Fruit fly (Drosophila melanogaster) whole organism, pupa: ENCODE data around the gene CG5846.

ENCODE experiments used
- CG10348 ChIP-seq: fragments of 200-800 bp; sonication (Bioruptor generic); IDR thresholded peaks from 2 replicates; pipeline ENCODE4 v1.3.6; 2022; ENCODE audit warnings: missing biosample characterization, missing genetic modification characterization
- CG12605 ChIP-seq: fragments of 200-800 bp; sonication (Bioruptor generic); IDR thresholded peaks from 2 replicates; pipeline ENCODE4 v1.3.6; 2022; ENCODE audit warnings: missing biosample characterization, missing genetic modification characterization
- CG13204 ChIP-seq: fragments of 200-800 bp; sonication (Bioruptor generic); optimal IDR thresholded peaks from 2 replicates; lab custom pipeline; 2018; ENCODE audit warnings: missing biosample characterization, mild to moderate bottlenecking, missing genetic modification characterization, moderate library complexity
- CG14655 ChIP-seq: fragments of 200-800 bp; sonication (Bioruptor generic); optimal IDR thresholded peaks from 3 replicates; lab custom pipeline; 2017; ENCODE audit warnings: mild to moderate bottlenecking, missing biosample characterization, missing genetic modification reagents, missing genetic modification characterization
- CG15710 ChIP-seq: fragments of 200-800 bp; sonication (Bioruptor generic); optimal IDR thresholded peaks from 2 replicates; lab custom pipeline; 2018; ENCODE audit warnings: missing biosample characterization, mild to moderate bottlenecking, missing genetic modification characterization, moderate library complexity
- CG17806 ChIP-seq: fragments of 200-800 bp; sonication (Bioruptor generic); optimal IDR thresholded peaks from 2 replicates; lab custom pipeline; 2018; ENCODE audit warnings: missing biosample characterization, mild to moderate bottlenecking, missing genetic modification characterization, moderate library complexity
- CG32121 ChIP-seq: fragments of 200-800 bp; sonication (Bioruptor generic); IDR thresholded peaks from 2 replicates; pipeline ENCODE4 v1.3.6; 2022; ENCODE audit warnings: missing biosample characterization, missing genetic modification characterization
- CG34367 ChIP-seq: fragments of 200-800 bp; sonication (Bioruptor generic); optimal IDR thresholded peaks from 2 replicates; lab custom pipeline; 2018; ENCODE audit warnings: missing biosample characterization, mild to moderate bottlenecking, missing genetic modification characterization
- CG4496 ChIP-seq: fragments of 200-800 bp; sonication (Bioruptor generic); IDR thresholded peaks from 3 replicates; pipeline ENCODE4 v1.3.6; 2022; ENCODE audit warnings: missing biosample characterization, missing genetic modification characterization
- CG8159 ChIP-seq: fragments of 200-800 bp; sonication (Bioruptor generic); optimal IDR thresholded peaks from 3 replicates; lab custom pipeline; 2018; ENCODE audit warnings: missing biosample characterization, mild to moderate bottlenecking, missing genetic modification characterization, moderate library complexity
- CG8301 ChIP-seq: fragments of 200-800 bp; sonication (Bioruptor generic); optimal IDR thresholded peaks from 2 replicates; lab custom pipeline; 2018; ENCODE audit warnings: missing biosample characterization, mild to moderate bottlenecking, missing genetic modification characterization
- CG9948 ChIP-seq: fragments of 200-800 bp; sonication (Bioruptor generic); optimal IDR thresholded peaks from 2 replicates; lab custom pipeline; 2018; ENCODE audit warnings: missing biosample characterization, mild to moderate bottlenecking, missing genetic modification characterization, moderate library complexity
- D1 ChIP-seq: fragments of 200-800 bp; sonication (Bioruptor generic); optimal IDR thresholded peaks from 2 replicates; lab custom pipeline; 2018; ENCODE audit warnings: missing biosample characterization, mild to moderate bottlenecking, missing genetic modification characterization, moderate library complexity
- EcR ChIP-seq: fragments of 200-800 bp; sonication (Bioruptor generic); optimal IDR thresholded peaks from 3 replicates; lab custom pipeline; 2019; ENCODE audit warnings: missing biosample characterization, missing genetic modification characterization, mild to moderate bottlenecking, moderate library complexity, missing genetic modification reagents
- Ets98B ChIP-seq: fragments of 200-800 bp; sonication (Bioruptor generic); IDR thresholded peaks from 2 replicates; pipeline ENCODE4 v1.3.6; 2022; ENCODE audit warnings: missing biosample characterization, missing genetic modification characterization
- Pif1A ChIP-seq: fragments of 200-800 bp; sonication (Bioruptor generic); optimal IDR thresholded peaks from 3 replicates; lab custom pipeline; 2016; ENCODE audit warnings: missing biosample characterization, missing genetic modification characterization
- Pif1B ChIP-seq: fragments of 200-800 bp; sonication (Bioruptor generic); optimal IDR thresholded peaks from 3 replicates; lab custom pipeline; 2016; ENCODE audit warnings: missing biosample characterization, missing genetic modification characterization
- Snoo ChIP-seq: fragments of 200-800 bp; sonication (Bioruptor generic); optimal IDR thresholded peaks from 3 replicates; lab custom pipeline; 2017; ENCODE audit warnings: missing biosample characterization, mild to moderate bottlenecking, missing genetic modification characterization, inconsistent platforms
- fd96Ca ChIP-seq: fragments of 200-800 bp; sonication (Bioruptor generic); IDR thresholded peaks from 3 replicates; pipeline ENCODE4 v1.3.6; 2022; ENCODE audit warnings: missing biosample characterization, missing genetic modification characterization
- gl ChIP-seq: fragments of 200-800 bp; sonication (Bioruptor generic); optimal IDR thresholded peaks from 2 replicates; lab custom pipeline; 2018; ENCODE audit warnings: missing biosample characterization, mild to moderate bottlenecking, missing genetic modification characterization
- rn ChIP-seq: fragments of 200-800 bp; sonication (Bioruptor generic); IDR thresholded peaks from 2 replicates; pipeline ENCODE4 v1.3.6; 2022; ENCODE audit warnings: missing biosample characterization, missing genetic modification characterization

Gene CG5846

DNA sequence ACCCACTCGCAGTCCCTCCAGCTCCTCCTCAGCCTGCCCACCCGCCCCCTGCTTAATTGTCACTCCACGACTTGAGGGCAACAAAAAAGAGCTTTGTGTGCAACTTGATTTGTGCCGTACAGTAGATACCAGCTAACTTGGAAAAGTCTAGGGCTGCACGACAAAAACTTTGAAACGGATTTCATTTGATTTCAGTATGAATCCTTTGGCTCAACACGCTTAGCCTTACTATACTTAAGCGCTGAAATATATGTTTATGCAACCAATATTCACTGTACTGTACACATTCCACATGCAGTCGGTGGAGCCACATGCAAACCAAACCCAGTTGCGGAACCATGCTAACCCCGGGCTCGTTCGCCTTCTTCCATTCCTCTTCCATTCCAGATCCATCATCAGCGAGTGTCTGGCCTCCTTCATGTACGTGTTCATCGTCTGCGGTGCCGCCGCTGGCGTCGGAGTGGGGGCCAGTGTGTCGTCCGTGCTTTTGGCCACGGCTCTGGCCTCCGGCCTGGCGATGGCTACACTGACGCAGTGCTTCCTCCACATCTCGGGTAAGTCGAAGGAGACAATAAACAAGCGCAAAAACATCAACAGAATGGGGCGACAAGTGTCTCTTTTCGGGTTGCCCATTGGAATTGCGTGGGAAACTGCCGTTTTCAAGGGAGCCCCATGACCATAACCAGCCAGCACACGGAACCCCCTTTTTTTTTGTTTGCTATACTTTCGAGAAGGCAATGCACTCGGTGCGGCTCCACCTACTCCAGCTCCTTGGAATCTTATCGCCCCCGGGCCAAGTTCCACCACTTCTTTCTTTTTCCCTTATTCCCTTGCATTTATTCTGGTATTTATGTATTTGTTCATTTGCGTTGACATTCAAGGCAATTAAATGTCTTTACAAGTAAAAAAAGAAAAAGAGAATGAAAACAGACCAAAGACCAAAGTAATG, 29.6 kb upstream of the CG5846 start:
- peak; percentile 93 for TF ChIP-seq CG8159
- 0 out of 2 replicates have a peak, but pooled peaks have one; percentile 28 for TF ChIP-seq CG10348
- peak; percentile 90 for TF ChIP-seq CG12605 (GFP tag; lab: Robert Waterston, UW)
- TF ChIP-seq Pif1A = peak; percentile 93
- peak; percentile 95 for TF ChIP-seq Ets98B
- peak; percentile 95 for TF ChIP-seq Pif1B (GFP tag; lab: Kevin White, UChicago)
- TF ChIP-seq CG32121 (GFP tag; lab: Robert Waterston, UW) = peak; percentile 89
- peak; percentile 45 for TF ChIP-seq D1 (tag; lab: Kevin White, UChicago)
- TF ChIP-seq CG8301 (tag; lab: Kevin White, UChicago) = peak; percentile 92
- TF ChIP-seq CG15710 (tag; lab: Kevin White, UChicago) = peak; percentile 94
- peak; percentile 92 for TF ChIP-seq gl (tag; lab: Kevin White, UChicago)
- TF ChIP-seq CG13204 (GFP tag; lab: Kevin White, UChicago) = peak; percentile 89
- TF ChIP-seq CG14655 (GFP tag; lab: Kevin White, UChicago) = peak; percentile 94
- TF ChIP-seq CG4496 = peak; percentile 95
- TF ChIP-seq CG9948 = peak; percentile 92
- peak; percentile 76 for TF ChIP-seq EcR (GFP tag; lab: Kevin White, UChicago)
- TF ChIP-seq CG17806 (tag; lab: Kevin White, UChicago) = peak; percentile 94
- peak; percentile 97 for TF ChIP-seq fd96Ca (GFP tag; lab: Robert Waterston, UW)
- TF ChIP-seq CG34367 (tag; lab: Kevin White, UChicago) = peak; percentile 92
- TF ChIP-seq rn = peak; percentile 90
- TF ChIP-seq Snoo (tag; lab: Kevin White, UChicago) = peak; percentile 81
- TF ChIP-seq, all 21 proteins: peak for 21

DNA sequence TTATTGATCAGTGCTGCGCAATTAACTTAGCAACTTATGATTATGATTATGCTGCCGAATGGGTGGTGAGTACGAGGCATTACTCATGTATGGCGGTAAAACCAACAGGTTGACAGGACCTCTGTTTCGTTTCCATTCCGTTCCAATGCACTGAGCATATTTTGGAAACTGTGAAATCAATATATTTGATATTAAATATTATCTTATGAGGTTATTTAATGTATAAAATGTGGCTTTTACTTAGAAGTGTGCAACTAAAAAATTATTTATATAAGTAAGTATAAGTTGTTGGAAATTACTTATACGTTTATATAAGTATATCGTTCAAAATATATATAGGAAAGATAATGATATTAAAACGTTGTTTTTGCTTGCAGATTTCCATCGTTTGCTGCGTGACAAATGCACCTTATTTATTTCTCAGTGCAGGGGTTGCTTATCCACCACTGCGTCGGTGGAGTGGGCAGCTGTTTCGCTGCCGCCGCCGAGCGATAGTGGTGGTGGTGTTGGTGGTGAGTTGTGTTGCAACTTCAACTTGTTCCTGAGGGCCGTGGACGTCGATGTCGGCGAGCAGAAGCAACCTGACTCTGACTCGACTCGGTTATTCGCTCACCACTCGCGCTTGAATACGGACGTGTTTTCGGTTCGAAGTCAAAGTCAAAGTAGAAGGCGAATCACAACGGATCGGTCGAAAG, 27.2 kb upstream of the CG5846 start, which contains the start of gene bib:
Gene bib (plus strand): TSS at position 568 of the 695 bp plus-strand sequence.
- peak; percentile 68 for TF ChIP-seq gl (tag; lab: Kevin White, UChicago)
- TF ChIP-seq rn = no peak
- peak; percentile 73; the same call in 1 of the 3 replicates for TF ChIP-seq CG4496
- peak; percentile 89 for TF ChIP-seq CG15710 (tag; lab: Kevin White, UChicago)
- TF ChIP-seq CG10348 = no peak
- peak; percentile 62 for TF ChIP-seq CG32121 (GFP tag; lab: Robert Waterston, UW)
- peak; percentile 95 for TF ChIP-seq CG8159
- TF ChIP-seq EcR (GFP tag; lab: Kevin White, UChicago) = peak; percentile 56
- TF ChIP-seq fd96Ca (GFP tag; lab: Robert Waterston, UW) = peak; percentile 51; the same call in 1 of the 3 replicates
- peak; percentile 96 for TF ChIP-seq CG9948
- TF ChIP-seq D1 (tag; lab: Kevin White, UChicago) = peak; percentile 97
- TF ChIP-seq CG17806 (tag; lab: Kevin White, UChicago) = peak; percentile 90
- peak; percentile 90 for TF ChIP-seq Pif1B (GFP tag; lab: Kevin White, UChicago)
- TF ChIP-seq Snoo (tag; lab: Kevin White, UChicago) = peak; percentile 82
- TF ChIP-seq CG14655 (GFP tag; lab: Kevin White, UChicago) = peak; percentile 92
- TF ChIP-seq CG34367 (tag; lab: Kevin White, UChicago) = peak; percentile 85
- TF ChIP-seq CG12605 (GFP tag; lab: Robert Waterston, UW) = 0 out of 2 replicates have a peak, but pooled peaks have one; percentile 33
- TF ChIP-seq CG13204 (GFP tag; lab: Kevin White, UChicago) = peak; percentile 82
- TF ChIP-seq Ets98B = peak; percentile 51
- peak; percentile 84 for TF ChIP-seq CG8301 (tag; lab: Kevin White, UChicago)
- peak; percentile 80 for TF ChIP-seq Pif1A
- TF ChIP-seq, all 21 proteins: peak for 19

DNA sequence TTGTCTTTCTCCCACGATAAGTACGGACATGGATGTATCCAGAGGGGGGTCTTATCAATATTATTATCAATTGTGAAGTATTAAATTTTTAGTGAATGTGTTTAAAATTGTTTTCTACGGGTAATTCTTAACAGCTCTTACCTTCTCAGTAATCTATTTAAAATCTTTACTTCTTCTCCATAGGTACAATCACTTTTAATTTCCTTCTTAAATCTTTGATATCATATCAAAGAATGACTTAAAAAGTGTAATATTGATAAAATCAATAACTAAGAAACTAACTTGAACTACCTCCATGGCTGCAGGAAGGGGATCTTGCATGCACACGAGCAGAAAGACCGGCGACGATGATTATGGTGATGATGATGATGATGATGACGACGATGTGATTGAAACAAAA, 25.5 kb upstream of the CG5846 start:
- TF ChIP-seq gl (tag; lab: Kevin White, UChicago) (no peak), CG9948 (peak; percentile 65), CG34367 (tag; lab: Kevin White, UChicago) (peak; percentile 20), CG15710 (tag; lab: Kevin White, UChicago) (peak; percentile 64), Ets98B (no peak), CG17806 (tag; lab: Kevin White, UChicago) (peak; percentile 70), CG13204 (GFP tag; lab: Kevin White, UChicago) (no peak), CG32121 (GFP tag; lab: Robert Waterston, UW) (no peak), CG8301 (tag; lab: Kevin White, UChicago) (no peak), CG14655 (GFP tag; lab: Kevin White, UChicago) (peak; percentile 29), EcR (GFP tag; lab: Kevin White, UChicago) (no peak), D1 (tag; lab: Kevin White, UChicago) (no peak), Snoo (tag; lab: Kevin White, UChicago) (peak; percentile 75), CG12605 (GFP tag; lab: Robert Waterston, UW) (no peak), fd96Ca (GFP tag; lab: Robert Waterston, UW) (no peak), Pif1A (peak; percentile 73), CG8159 (peak; percentile 81), CG4496 (no peak), rn (no peak), CG10348 (no peak), Pif1B (GFP tag; lab: Kevin White, UChicago) (peak; percentile 55)

DNA sequence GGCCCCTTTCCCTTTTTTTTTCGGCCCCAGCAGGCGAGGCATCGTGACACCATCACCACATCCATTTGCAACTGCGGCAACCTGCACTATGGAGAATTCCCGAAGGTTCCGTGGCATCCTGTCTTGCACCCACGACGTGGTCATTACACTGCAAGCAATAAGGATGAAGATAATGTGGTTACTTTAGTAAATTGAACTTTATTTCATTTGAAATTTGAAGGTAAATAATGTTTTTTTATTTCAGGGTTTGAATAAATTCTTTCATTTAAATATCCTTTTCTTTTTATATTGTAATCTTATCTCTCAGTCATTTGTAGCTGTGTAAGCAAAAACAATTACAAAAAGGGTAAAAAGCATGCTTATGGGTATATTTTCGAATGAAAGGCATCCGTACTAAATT, 24.8 kb upstream of the CG5846 start:
- TF ChIP-seq CG14655 (GFP tag; lab: Kevin White, UChicago) = peak; percentile 38
- TF ChIP-seq CG4496 = no peak
- TF ChIP-seq CG12605 (GFP tag; lab: Robert Waterston, UW) = no peak
- TF ChIP-seq Pif1A = peak; percentile 4
- TF ChIP-seq CG10348 = no peak
- peak; percentile 57 for TF ChIP-seq CG9948
- peak; percentile 7 for TF ChIP-seq gl (tag; lab: Kevin White, UChicago)
- TF ChIP-seq CG32121 (GFP tag; lab: Robert Waterston, UW) = no peak
- TF ChIP-seq CG17806 (tag; lab: Kevin White, UChicago) = peak; percentile 72
- peak; percentile 4 for TF ChIP-seq Pif1B (GFP tag; lab: Kevin White, UChicago)
- TF ChIP-seq CG34367 (tag; lab: Kevin White, UChicago) = no peak
- TF ChIP-seq Ets98B = no peak
- no peak for TF ChIP-seq EcR (GFP tag; lab: Kevin White, UChicago)
- TF ChIP-seq CG8301 (tag; lab: Kevin White, UChicago) = peak; percentile 5
- peak; percentile 72 for TF ChIP-seq CG8159
- TF ChIP-seq Snoo (tag; lab: Kevin White, UChicago) = peak; percentile 44
- peak; percentile 54 for TF ChIP-seq CG15710 (tag; lab: Kevin White, UChicago)
- TF ChIP-seq rn = no peak
- no peak for TF ChIP-seq fd96Ca (GFP tag; lab: Robert Waterston, UW)
- no peak for TF ChIP-seq D1 (tag; lab: Kevin White, UChicago)
- TF ChIP-seq CG13204 (GFP tag; lab: Kevin White, UChicago) = no peak
